Worm (Caenorhabditis elegans): ENCODE data around the gene B0507.9.

Gene B0507.9

ce11 chrV:8767493-8767892, 1.7 kb upstream of the B0507.9 start:
- TF ChIP-seq lin-32 (GFP tag; optimal IDR thresholded peaks at IDR 0.05) (no peak), mab-5 (tag; optimal IDR thresholded peaks at IDR 0.05) (no peak), lin-13 (tag; optimal IDR thresholded peaks at IDR 0.05) (no peak), unc-120 (tag; optimal IDR thresholded peaks at IDR 0.05; ENCODE audit: poor library complexity, severe bottlenecking) (no peak), mep-1 (tag; optimal IDR thresholded peaks at IDR 0.05) (no peak), ztf-11 (tag; optimal IDR thresholded peaks at IDR 0.05) (no peak)

- TF ChIP-seq tbx-8 (GFP tag; optimal IDR thresholded peaks at IDR 0.05) = no peak
- no peak for TF ChIP-seq M03D4.4 (tag; optimal IDR thresholded peaks at IDR 0.05)
- TF ChIP-seq elt-3 (tag; optimal IDR thresholded peaks at IDR 0.05) = no peak
- no peak for TF ChIP-seq blmp-1 (tag; optimal IDR thresholded peaks at IDR 0.05)
- TF ChIP-seq zip-8 (tag; optimal IDR thresholded peaks at IDR 0.05) = no peak
- no peak for TF ChIP-seq pha-4 (tag; optimal IDR thresholded peaks at IDR 0.05)
- no peak for TF ChIP-seq snpc-4 (tag; optimal IDR thresholded peaks at IDR 0.05)
- TF ChIP-seq ham-2 (GFP tag; optimal IDR thresholded peaks at IDR 0.05) = no peak
- no peak for TF ChIP-seq ztf-11 (tag; optimal IDR thresholded peaks at IDR 0.05)
- TF ChIP-seq ceh-39 (tag; optimal IDR thresholded peaks at IDR 0.05) = no peak
- TF ChIP-seq nhr-76 (tag; optimal IDR thresholded peaks at IDR 0.05) = no peak
- TF ChIP-seq mab-5 (tag; optimal IDR thresholded peaks at IDR 0.05) = no peak
Measured at ce11 chrV:8767041-8767440, 1.2 kb upstream of the B0507.9 start.

ce11 chrV:8762861-8763260, 3.0 kb downstream of the B0507.9 start, which contains the start of gene B0507.8:
B0507.8 (minus strand) TSS chrV:8762961.
- TF ChIP-seq drap-1 (GFP tag; optimal IDR thresholded peaks at IDR 0.05) (no peak), zip-8 (tag; optimal IDR thresholded peaks at IDR 0.05) (no peak), nhr-28 (tag; optimal IDR thresholded peaks at IDR 0.05) (no peak), blmp-1 (tag; optimal IDR thresholded peaks at IDR 0.05) (no peak), ces-1 (GFP tag; optimal IDR thresholded peaks at IDR 0.05) (no peak), nhr-76 (tag; optimal IDR thresholded peaks at IDR 0.05) (no peak)

- TF ChIP-seq elt-3 (tag; optimal IDR thresholded peaks at IDR 0.05) (no peak), unc-62 (GFP tag; optimal IDR thresholded peaks at IDR 0.05) (no peak), bed-3 (GFP tag; optimal IDR thresholded peaks at IDR 0.05) (no peak), mls-2 (tag; optimal IDR thresholded peaks at IDR 0.05) (no peak), nhr-237 (tag; optimal IDR thresholded peaks at IDR 0.05) (no peak), M03D4.4 (tag; optimal IDR thresholded peaks at IDR 0.05) (no peak), mep-1 (tag; optimal IDR thresholded peaks at IDR 0.05) (no peak), ces-1 (GFP tag; optimal IDR thresholded peaks at IDR 0.05) (no peak), sem-2 (GFP tag; optimal IDR thresholded peaks at IDR 0.05) (no peak), nhr-12 (tag; optimal IDR thresholded peaks at IDR 0.05) (no peak), ztf-11 (tag; optimal IDR thresholded peaks at IDR 0.05) (no peak), pha-4 (tag; optimal IDR thresholded peaks at IDR 0.05) (no peak), drap-1 (GFP tag; optimal IDR thresholded peaks at IDR 0.05) (no peak), sptf-1 (tag; optimal IDR thresholded peaks at IDR 0.05) (no peak), nhr-2 (tag; optimal IDR thresholded peaks at IDR 0.05) (no peak), lsy-2 (tag; optimal IDR thresholded peaks at IDR 0.05) (no peak), unc-120 (tag; optimal IDR thresholded peaks at IDR 0.05; ENCODE audit: poor library complexity, severe bottlenecking) (no peak), tbx-8 (GFP tag; optimal IDR thresholded peaks at IDR 0.05) (no peak), flh-1 (GFP tag; optimal IDR thresholded peaks at IDR 0.05) (no peak), snpc-4 (tag; optimal IDR thresholded peaks at IDR 0.05) (no peak)
Measured at ce11 chrV:8760416-8760815, 5.4 kb downstream of the B0507.9 start, which contains the start of gene ddn-1. ddn-1 (minus strand) TSS chrV:8760516.

- TF ChIP-seq unc-62 (GFP tag; optimal IDR thresholded peaks at IDR 0.05) (no peak), tbx-8 (GFP tag; optimal IDR thresholded peaks at IDR 0.05) (no peak), zip-8 (tag; optimal IDR thresholded peaks at IDR 0.05) (no peak), lsy-2 (tag; optimal IDR thresholded peaks at IDR 0.05) (no peak), blmp-1 (tag; optimal IDR thresholded peaks at IDR 0.05) (no peak), hlh-1 (tag; optimal IDR thresholded peaks at IDR 0.05) (no peak), mep-1 (tag; optimal IDR thresholded peaks at IDR 0.05) (no peak), mls-2 (tag; optimal IDR thresholded peaks at IDR 0.05) (no peak), pha-4 (tag; optimal IDR thresholded peaks at IDR 0.05) (no peak)
Measured at ce11 chrV:8758618-8759017, 7.2 kb downstream of the B0507.9 start, which contains the start of gene B0507.7. B0507.7 (minus strand) TSS chrV:8758718.

ce11 chrV:8754670-8755069, 11.2 kb downstream of the B0507.9 start, which contains the start of gene B0507.4:
B0507.4 (plus strand) TSS chrV:8754970.
- TF ChIP-seq nhr-28 (tag; optimal IDR thresholded peaks at IDR 0.05) = no peak
- TF ChIP-seq lin-13 (tag; optimal IDR thresholded peaks at IDR 0.05) = no peak
- no peak for TF ChIP-seq lsy-2 (tag; optimal IDR thresholded peaks at IDR 0.05)
- TF ChIP-seq ces-1 (GFP tag; optimal IDR thresholded peaks at IDR 0.05) = no peak
- no peak for TF ChIP-seq ceh-43 (GFP tag; optimal IDR thresholded peaks at IDR 0.05)
